Worm (Caenorhabditis elegans): ENCODE data around the gene acer-1.

DNA sequence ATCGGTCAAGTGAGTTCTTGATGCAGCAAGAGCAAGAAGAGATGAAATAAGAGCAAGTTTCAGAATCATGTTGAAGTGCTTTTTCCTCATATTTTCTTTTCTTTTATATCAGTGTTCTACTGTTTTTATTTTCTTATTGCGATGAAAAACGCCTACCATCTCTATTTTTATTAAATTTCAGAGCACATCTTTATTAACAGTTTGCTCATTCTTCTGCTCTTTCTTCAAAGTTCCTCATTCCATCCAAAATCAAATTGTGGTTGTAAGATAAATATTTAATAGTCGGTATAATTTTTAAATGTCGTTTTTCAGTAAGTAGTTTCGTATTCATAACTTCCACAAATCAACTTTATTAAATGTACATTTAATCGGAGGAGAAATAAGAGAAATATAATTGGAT lies 17.7 kb downstream of the acer-1 start, which contains the start of gene C44B7.5:
- no peak for TF ChIP-seq snpc-4 (tag; optimal IDR thresholded peaks at IDR 0.05)
- no peak for TF ChIP-seq ztf-11 (tag; optimal IDR thresholded peaks at IDR 0.05)
- no peak for TF ChIP-seq ZK546.5 (tag; optimal IDR thresholded peaks at IDR 0.05)
- no peak for TF ChIP-seq unc-39 (tag; optimal IDR thresholded peaks at IDR 0.05)

All from whole organism, L3 larva.